Fruit fly (Drosophila melanogaster) S2 (cell line): ENCODE measurements around the gene Nedd4.

Source experiments
- CG8478 ChIP-seq: fragments of >200 bp; optimal IDR thresholded peaks from 2 replicates; lab custom pipeline; 2018
- CTCF ChIP-seq, 2 experiments: fragments of >200 bp; optimal IDR thresholded peaks; 2 replicates each; lab custom pipeline; 2018

dm6 chr3L:17555794-17556193 lies 25.9 kb downstream of the Nedd4 start:
- no peak for TF ChIP-seq CTCF (optimal IDR thresholded peaks at IDR 0.05; lab: Kevin White, UChicago)
- TF ChIP-seq CG8478 (lab: Kevin White, UChicago): no peak
